Fruit fly (Drosophila melanogaster): ENCODE results near the gene Gr10b.

The Gr10b gene

DNA sequence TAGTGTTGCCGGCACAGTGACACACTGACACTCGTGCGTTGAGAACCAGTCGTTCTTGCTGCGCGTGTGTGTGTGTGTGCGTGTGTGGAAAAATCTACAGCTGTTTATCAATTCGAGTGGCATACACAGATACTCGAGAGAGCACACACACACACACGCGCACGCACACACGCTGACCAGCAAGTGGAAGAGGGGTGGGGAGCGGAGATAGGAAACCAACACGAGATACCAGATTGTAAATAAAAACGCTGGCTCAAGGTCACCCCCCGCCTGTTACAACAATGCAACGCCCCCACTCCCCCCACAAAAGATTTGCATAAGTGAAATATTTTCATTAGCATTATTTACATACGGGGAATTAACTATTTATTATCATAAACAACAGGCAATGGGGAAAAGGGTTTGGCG, 14.3 kb upstream of the Gr10b start (continued):
- TF ChIP-seq CG13123 (GFP tag; optimal IDR thresholded peaks at IDR 0.05) (peak; percentile 12), CG4404 (GFP tag; IDR thresholded peaks at IDR 0.05) (no peak), CG31441 (GFP tag; IDR thresholded peaks at IDR 0.05) (no peak; the same call in 1 of the 2 replicates), CG3163 (GFP tag; optimal IDR thresholded peaks at IDR 0.05) (no peak), slbo (GFP tag; IDR thresholded peaks at IDR 0.05) (no peak), jigr1 (GFP tag; IDR thresholded peaks at IDR 0.05) (no peak), pho (GFP tag; optimal IDR thresholded peaks at IDR 0.05) (no peak), pita (GFP tag; optimal IDR thresholded peaks at IDR 0.05) (no peak), CG7839 (tag; optimal IDR thresholded peaks at IDR 0.05) (no peak), CG3995 (GFP tag; optimal IDR thresholded peaks at IDR 0.05) (no peak), CG10147 (GFP tag; optimal IDR thresholded peaks at IDR 0.05) (peak; percentile 29), CG17359 (tag; optimal IDR thresholded peaks at IDR 0.05) (peak; percentile 32), CG14667 (GFP tag; IDR thresholded peaks at IDR 0.05) (no peak), CG31224 (GFP tag; IDR thresholded peaks at IDR 0.05) (no peak), phol (tag; optimal IDR thresholded peaks at IDR 0.05) (no peak), tin (GFP tag; optimal IDR thresholded peaks at IDR 0.05) (no peak), YL-1 (GFP tag; optimal IDR thresholded peaks at IDR 0.05) (no peak), CG8924 (tag; optimal IDR thresholded peaks at IDR 0.05) (no peak), dmrt99B (tag; optimal IDR thresholded peaks at IDR 0.05) (no peak), crp (GFP tag; optimal IDR thresholded peaks at IDR 0.05) (peak in 1 of 2 experiments; percentile 53), Sry-β (GFP tag; optimal IDR thresholded peaks at IDR 0.05) (peak; percentile 4), CG3838 (GFP tag; optimal IDR thresholded peaks at IDR 0.05) (no peak), CG8478 (optimal IDR thresholded peaks at IDR 0.05) (no peak), CG18476 (GFP tag; optimal IDR thresholded peaks at IDR 0.05) (no peak), yki (optimal IDR thresholded peaks at IDR 0.05) (no peak), CG2199 (GFP tag; IDR thresholded peaks at IDR 0.05) (no peak), CG3726 (GFP tag; IDR thresholded peaks at IDR 0.05) (no peak), repo (GFP tag; optimal IDR thresholded peaks at IDR 0.05) (no peak), dm (GFP tag; optimal IDR thresholded peaks at IDR 0.05) (no peak), insv (GFP tag; optimal IDR thresholded peaks at IDR 0.05) (peak in 1 of 2 experiments; percentile 15), CG6765 (GFP tag; optimal IDR thresholded peaks at IDR 0.05) (peak; percentile 38), ind (GFP tag; optimal IDR thresholded peaks at IDR 0.05) (no peak), Opbp (GFP tag; IDR thresholded peaks at IDR 0.05; ENCODE audit: partially characterized antibody) (no peak), Gug (GFP tag; IDR thresholded peaks at IDR 0.05) (no peak), CG10959 (GFP tag; IDR thresholded peaks at IDR 0.05) (no peak), CTCF (GFP tag; optimal IDR thresholded peaks at IDR 0.05) (peak; percentile 5), CG33557 (GFP tag; optimal IDR thresholded peaks at IDR 0.05) (peak; percentile 46), CG2875 (GFP tag; optimal IDR thresholded peaks at IDR 0.05) (peak; percentile 27), CG7963 (GFP tag; IDR thresholded peaks at IDR 0.05; ENCODE audit: partially characterized antibody) (no peak), Asciz (GFP tag; optimal IDR thresholded peaks at IDR 0.05) (peak; percentile 67), Spps (tag; optimal IDR thresholded peaks at IDR 0.05) (no peak), Fer3 (tag; optimal IDR thresholded peaks at IDR 0.05) (peak; percentile 41), Rx (GFP tag; IDR thresholded peaks at IDR 0.05) (no peak), CG14710 (tag; optimal IDR thresholded peaks at IDR 0.05) (peak; percentile 14), CG8765 (GFP tag; IDR thresholded peaks at IDR 0.05) (no peak), CG17829 (tag; optimal IDR thresholded peaks at IDR 0.05) (no peak), CG31365 (tag; optimal IDR thresholded peaks at IDR 0.05) (peak; percentile 31), cg (GFP tag; optimal IDR thresholded peaks at IDR 0.05) (peak; percentile 89), abd-A (tag; optimal IDR thresholded peaks at IDR 0.05) (no peak), CG1529 (GFP tag; optimal IDR thresholded peaks at IDR 0.05) (no peak), tap (tag; optimal IDR thresholded peaks at IDR 0.05) (peak; percentile 3), p53 (GFP tag; optimal IDR thresholded peaks at IDR 0.05) (no peak), CG10267 (tag; optimal IDR thresholded peaks at IDR 0.05) (no peak)
